Worm (Caenorhabditis elegans): ENCODE measurements around the gene acr-9.

DNA sequence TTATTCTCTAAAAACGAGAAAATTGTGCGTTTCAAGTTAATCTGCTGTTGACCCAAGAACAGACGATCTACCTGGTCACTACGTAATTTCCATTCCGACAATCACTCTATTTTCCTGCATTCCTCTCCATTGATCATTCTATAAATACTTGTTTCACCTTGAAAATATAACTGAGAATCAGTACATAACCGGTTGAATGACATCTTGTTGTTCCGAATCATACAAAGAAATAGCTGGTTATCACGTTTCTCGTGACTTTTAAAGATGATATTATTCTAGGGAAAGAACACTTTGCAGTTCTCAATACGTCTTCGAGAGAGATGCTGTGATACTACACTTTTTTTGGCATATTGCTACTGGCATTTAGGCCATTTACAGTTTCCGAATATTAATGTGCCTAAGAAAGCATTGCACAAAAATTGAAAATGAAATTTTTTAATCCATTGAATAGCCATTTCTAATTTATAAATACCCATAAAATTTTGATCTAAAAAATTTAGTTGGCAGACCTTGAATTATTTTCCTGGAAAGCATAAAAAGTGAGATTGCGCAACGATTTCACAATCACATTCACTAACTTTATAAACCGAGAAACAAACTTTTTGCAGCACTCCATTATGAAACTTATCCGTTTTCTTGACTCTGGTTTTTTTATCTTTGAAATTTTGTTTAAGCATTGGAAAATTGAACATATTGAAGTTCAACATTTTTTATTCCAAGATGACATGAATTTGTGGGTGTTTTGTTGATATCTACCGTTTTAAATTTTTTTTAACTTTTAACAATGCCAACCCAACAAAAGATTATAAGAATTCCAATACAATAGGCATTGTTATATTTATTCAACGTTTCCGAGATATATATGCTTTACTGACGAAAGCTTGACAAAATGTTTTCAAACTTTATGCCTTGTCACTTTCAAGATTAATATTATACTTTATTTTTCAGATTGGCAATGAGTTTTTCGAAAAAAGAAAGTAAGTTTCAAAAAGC, 17.2 kb upstream of the acr-9 start, which contains the start of gene C04A11.5:
- TF ChIP-seq tbx-37 (GFP tag; conservative IDR thresholded peaks at IDR 0.05) = no peak
- TF ChIP-seq F13C5.2 (tag; optimal IDR thresholded peaks at IDR 0.05) = no peak
- no peak for TF ChIP-seq hmbx-1 (tag; optimal IDR thresholded peaks at IDR 0.05)

All from whole organism, early embryonic.